Worm (Caenorhabditis elegans): ENCODE measurements around the gene lin-13.

The lin-13 gene

DNA sequence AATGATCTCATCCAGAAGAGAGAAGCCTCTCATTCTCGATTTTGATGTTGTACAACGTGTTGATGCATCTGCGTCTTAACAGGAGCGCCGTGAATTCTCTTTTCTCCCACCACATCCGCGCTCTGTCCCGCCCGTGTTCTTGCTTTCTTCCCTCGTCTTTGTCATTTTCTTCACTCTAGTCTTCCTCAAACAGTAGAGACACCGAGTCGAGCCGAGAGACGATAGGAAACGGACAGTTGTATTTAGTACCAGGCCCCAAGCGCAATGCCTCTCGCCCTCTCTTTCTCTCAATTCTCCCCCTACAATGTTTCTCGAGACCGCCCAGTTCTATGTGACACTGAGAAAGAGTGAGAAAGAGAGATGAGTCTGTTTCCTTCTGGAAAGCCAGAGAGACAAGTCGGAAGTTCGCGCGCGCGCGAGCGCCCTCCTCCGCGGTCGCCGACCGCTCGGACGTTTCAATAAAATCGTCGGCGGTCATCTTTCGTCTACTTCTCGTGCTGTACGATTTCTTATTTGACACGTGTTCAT lies 20.3 kb upstream of the lin-13 start, which contains the start of gene ZK112.4:
Gene ZK112.4 (minus strand): TSS at position 478 of the 528 bp plus-strand sequence.
- TF ChIP-seq egl-27 (tag; optimal IDR thresholded peaks at IDR 0.05), result peak; percentile 75
- no peak for TF ChIP-seq mbf-1 (tag; optimal IDR thresholded peaks at IDR 0.05)
- TF ChIP-seq nhr-11 (tag; optimal IDR thresholded peaks at IDR 0.05), result peak; percentile 41
- TF ChIP-seq unc-62 (GFP tag; optimal IDR thresholded peaks at IDR 0.05), result no peak
- TF ChIP-seq zag-1 (tag; optimal IDR thresholded peaks at IDR 0.05), result peak; percentile 42
- TF ChIP-seq nhr-12 (tag; optimal IDR thresholded peaks at IDR 0.05), result no peak
- peak; percentile 67 for TF ChIP-seq unc-55 (GFP tag; optimal IDR thresholded peaks at IDR 0.05)
- peak; percentile 73 for TF ChIP-seq C34F6.9 (tag; optimal IDR thresholded peaks at IDR 0.05)
- TF ChIP-seq alr-1 (tag; optimal IDR thresholded peaks at IDR 0.05), result no peak
- no peak for TF ChIP-seq elt-3 (tag; optimal IDR thresholded peaks at IDR 0.05)
- TF ChIP-seq crh-2 (tag; optimal IDR thresholded peaks at IDR 0.05), result peak; percentile 70
- TF ChIP-seq dmd-4 (tag; optimal IDR thresholded peaks at IDR 0.05), result no peak
- TF ChIP-seq nhr-10 (tag; optimal IDR thresholded peaks at IDR 0.05), result no peak
- no peak for TF ChIP-seq ceh-16 (tag; optimal IDR thresholded peaks at IDR 0.05)
- TF ChIP-seq nhr-25 (tag; optimal IDR thresholded peaks at IDR 0.05), result peak; percentile 30
- no peak for TF ChIP-seq unc-39 (tag; optimal IDR thresholded peaks at IDR 0.05)
- peak; percentile 17 for TF ChIP-seq Y55F3AM.14 (GFP tag; optimal IDR thresholded peaks at IDR 0.05)
- TF ChIP-seq nhr-23 (tag; optimal IDR thresholded peaks at IDR 0.05), result no peak
- no peak for TF ChIP-seq nhr-237 (tag; optimal IDR thresholded peaks at IDR 0.05)
- peak; percentile 86 for TF ChIP-seq nhr-129 (tag; optimal IDR thresholded peaks at IDR 0.05)
- peak; percentile 68 for TF ChIP-seq ama-1 (optimal IDR thresholded peaks at IDR 0.05)
- TF ChIP-seq R02D3.7 (tag; optimal IDR thresholded peaks at IDR 0.05), result no peak
- TF ChIP-seq lin-11 (tag; optimal IDR thresholded peaks at IDR 0.05), result peak; percentile 13
- no peak for TF ChIP-seq mab-5 (tag; optimal IDR thresholded peaks at IDR 0.05)
- TF ChIP-seq sem-4 (tag; optimal IDR thresholded peaks at IDR 0.05), result peak; percentile 72
- TF ChIP-seq ztf-11 (tag; optimal IDR thresholded peaks at IDR 0.05), result no peak
- TF ChIP-seq sma-9 (GFP tag; optimal IDR thresholded peaks at IDR 0.05), result peak; percentile 8
- no peak for TF ChIP-seq sma-9 (tag; optimal IDR thresholded peaks at IDR 0.05)
- TF ChIP-seq lin-13 (GFP tag; optimal IDR thresholded peaks at IDR 0.05), result peak; percentile 67
- no peak for TF ChIP-seq ztf-1 (GFP tag; conservative IDR thresholded peaks at IDR 0.05)
- TF ChIP-seq mdl-1 (tag; optimal IDR thresholded peaks at IDR 0.05), result peak; percentile 43 to 46
- no peak for TF ChIP-seq lin-39 (tag; optimal IDR thresholded peaks at IDR 0.05)
- TF ChIP-seq peb-1 (tag; optimal IDR thresholded peaks at IDR 0.05), result no peak
- peak; percentile 49 to 77 for TF ChIP-seq lsy-2 (tag; optimal IDR thresholded peaks at IDR 0.05)
- TF ChIP-seq sma-3 (GFP tag; optimal IDR thresholded peaks at IDR 0.05), result peak; percentile 42
- peak; percentile 95 for TF ChIP-seq F13H6.1 (tag; optimal IDR thresholded peaks at IDR 0.05)
- TF ChIP-seq ztf-4 (tag; optimal IDR thresholded peaks at IDR 0.05), result peak; percentile 82
- peak; percentile 41 for TF ChIP-seq nhr-6 (tag; optimal IDR thresholded peaks at IDR 0.05)
- no peak for TF ChIP-seq ceh-82 (tag; optimal IDR thresholded peaks at IDR 0.05)
- TF ChIP-seq aly-2 (tag; optimal IDR thresholded peaks at IDR 0.05), result no peak
- TF ChIP-seq snpc-4 (tag; optimal IDR thresholded peaks at IDR 0.05), result peak; percentile 19
- peak; percentile 21 for TF ChIP-seq skn-1 (tag; optimal IDR thresholded peaks at IDR 0.05)
- TF ChIP-seq gmeb-1 (tag; optimal IDR thresholded peaks at IDR 0.05), result peak; percentile 0
- TF ChIP-seq nhr-77 (tag; optimal IDR thresholded peaks at IDR 0.05), result no peak
- TF ChIP-seq blmp-1 (tag; optimal IDR thresholded peaks at IDR 0.05; ENCODE audit: insufficient read depth), result no peak
- TF ChIP-seq elt-1 (tag; optimal IDR thresholded peaks at IDR 0.05), result no peak
- no peak for TF ChIP-seq nhr-21 (tag; optimal IDR thresholded peaks at IDR 0.05)
- peak; percentile 11 for TF ChIP-seq ZK546.5 (tag; optimal IDR thresholded peaks at IDR 0.05)
- peak; percentile 59 for TF ChIP-seq fos-1 (tag; optimal IDR thresholded peaks at IDR 0.05)

Data from whole organism, L2 larva.